Fruit fly (Drosophila melanogaster) whole organism, embryonic: ENCODE data around the gene Epp.

Experiments
- Awh ChIP-seq: fragments of 200-800 bp; sonication (Bioruptor generic); IDR thresholded peaks from 2 replicates; pipeline ENCODE4, ENCODE4 v1.3.6; 2022; ENCODE audit warnings: missing biosample characterization, missing genetic modification characterization
- Bdp1 ChIP-seq: fragments of 200-800 bp; sonication (Bioruptor generic); optimal IDR thresholded peaks from 3 replicates; lab custom pipeline; 2016; ENCODE audit warnings: missing biosample characterization, missing genetic modification characterization
- Blimp-1 ChIP-seq: fragments of 200-800 bp; sonication (Bioruptor generic); optimal IDR thresholded peaks from 3 replicates; lab custom pipeline; 2018; ENCODE audit warnings: missing biosample characterization, missing genetic modification characterization, mild to moderate bottlenecking, moderate library complexity, missing genetic modification reagents
- CG10209 ChIP-seq: fragments of 200-800 bp; sonication (Bioruptor generic); optimal IDR thresholded peaks from 3 replicates; lab custom pipeline; 2017; ENCODE audit warnings: missing biosample characterization, mild to moderate bottlenecking, missing genetic modification characterization, missing genetic modification reagents
- CG10321 ChIP-seq: fragments of 200-800 bp; sonication (Bioruptor generic); IDR thresholded peaks from 2 replicates; pipeline ENCODE4 v1.3.6; 2022; ENCODE audit warnings: missing biosample characterization, missing genetic modification characterization
- CG10366 ChIP-seq: fragments of 200-800 bp; sonication (Bioruptor generic); IDR thresholded peaks from 2 replicates; pipeline ENCODE4 v1.3.6; 2022; ENCODE audit warnings: missing biosample characterization, missing genetic modification characterization
- CG10543 ChIP-seq: fragments of 200-800 bp; sonication (Bioruptor generic); optimal IDR thresholded peaks from 3 replicates; lab custom pipeline; 2017; ENCODE audit warnings: missing biosample characterization, mild to moderate bottlenecking, missing genetic modification characterization, moderate library complexity
- CG10959 ChIP-seq: fragments of 200-800 bp; sonication (Bioruptor generic); IDR thresholded peaks from 2 replicates; pipeline ENCODE4 v1.3.6; 2022; ENCODE audit warnings: missing biosample characterization, missing genetic modification characterization
- CG12155 ChIP-seq: fragments of 200-800 bp; sonication (Bioruptor generic); optimal IDR thresholded peaks from 3 replicates; lab custom pipeline; 2016; ENCODE audit warnings: missing biosample characterization, missing genetic modification characterization
- CG14014 ChIP-seq: fragments of 200-800 bp; sonication (Bioruptor generic); IDR thresholded peaks from 2 replicates; pipeline ENCODE4 v1.3.6; 2022; ENCODE audit warnings: missing biosample characterization, missing genetic modification characterization
- CG14050 ChIP-seq: fragments of 200-800 bp; sonication (Bioruptor generic); IDR thresholded peaks from 3 replicates; pipeline ENCODE4 v1.3.6; 2022; ENCODE audit warnings: missing biosample characterization, missing genetic modification characterization
- CG14965 ChIP-seq: fragments of 200-800 bp; sonication (Bioruptor generic); optimal IDR thresholded peaks from 2 replicates; lab custom pipeline; 2016; ENCODE audit warnings: missing biosample characterization, missing genetic modification characterization, borderline replicate concordance
- CG15073 ChIP-seq: fragments of 200-800 bp; sonication (Bioruptor generic); optimal IDR thresholded peaks from 2 replicates; lab custom pipeline; 2016; ENCODE audit warnings: missing biosample characterization, missing genetic modification characterization
- CG1529 ChIP-seq: fragments of 200-800 bp; sonication (Bioruptor generic); optimal IDR thresholded peaks from 3 replicates; lab custom pipeline; 2018; ENCODE audit warnings: missing biosample characterization, missing genetic modification characterization
- CG2199 ChIP-seq: fragments of 200-800 bp; sonication (Bioruptor generic); IDR thresholded peaks from 3 replicates; pipeline ENCODE4 v1.3.6; 2022; ENCODE audit warnings: missing biosample characterization, missing genetic modification characterization
- CG2202 ChIP-seq: fragments of 200-800 bp; sonication (Bioruptor generic); optimal IDR thresholded peaks from 2 replicates; lab custom pipeline; 2018; ENCODE audit warnings: missing biosample characterization, mild to moderate bottlenecking, missing genetic modification characterization
- CG2875 ChIP-seq: fragments of 200-800 bp; sonication (Bioruptor generic); optimal IDR thresholded peaks from 2 replicates; lab custom pipeline; 2017; ENCODE audit warnings: missing biosample characterization, mild to moderate bottlenecking, missing genetic modification characterization, missing genetic modification reagents
- CG7357 ChIP-seq: fragments of 200-800 bp; sonication (Bioruptor generic); IDR thresholded peaks from 3 replicates; pipeline ENCODE4 v1.3.6; 2022; ENCODE audit warnings: missing biosample characterization, missing genetic modification characterization
- CG8944 ChIP-seq: fragments of 200-800 bp; sonication (Bioruptor generic); optimal IDR thresholded peaks from 3 replicates; lab custom pipeline; 2016; ENCODE audit warnings: missing biosample characterization, missing genetic modification characterization
- CG9437 ChIP-seq: fragments of 200-800 bp; sonication (Bioruptor generic); optimal IDR thresholded peaks from 2 replicates; lab custom pipeline; 2018; ENCODE audit warnings: missing biosample characterization, mild to moderate bottlenecking, missing genetic modification characterization
- Ets65A ChIP-seq: fragments of 200-800 bp; sonication (Bioruptor generic); peaks from one replicate; lab custom pipeline; 2016; ENCODE audit warnings: missing biosample characterization, missing genetic modification characterization
- HmgD ChIP-seq: fragments of 200-800 bp; sonication (Bioruptor generic); optimal IDR thresholded peaks from 3 replicates; lab custom pipeline; 2016; ENCODE audit warnings: missing biosample characterization, missing genetic modification characterization
- Hr51 ChIP-seq, 2 experiments: fragments of 200-800 bp; sonication (Bioruptor generic); optimal IDR thresholded peaks; 2 replicates in 1 of 2; 3 replicates in 1 of 2; lab custom pipeline; 2016 to 2018; ENCODE audit warnings: missing biosample characterization in 2 of 2, missing genetic modification characterization in 2 of 2, mild to moderate bottlenecking in 1 of 2, moderate library complexity in 1 of 2
- Kr ChIP-seq: fragments of 200-800 bp; sonication (Bioruptor generic); optimal IDR thresholded peaks from 2 replicates; lab custom pipeline; 2017; ENCODE audit warnings: missing biosample characterization, mild to moderate bottlenecking, missing genetic modification characterization
- Opbp ChIP-seq: fragments of 200-800 bp; sonication (Bioruptor generic); IDR thresholded peaks from 3 replicates; pipeline ENCODE4 v1.3.6; 2022; ENCODE audit warnings: missing biosample characterization, missing genetic modification characterization; ENCODE audit not compliant: partially characterized antibody
- Spps ChIP-seq: fragments of 200-800 bp; sonication (Bioruptor generic); optimal IDR thresholded peaks from 2 replicates; lab custom pipeline; 2018; ENCODE audit warnings: missing biosample characterization, mild to moderate bottlenecking, missing genetic modification characterization
- Ssrp ChIP-seq: fragments of 200-800 bp; sonication (Bioruptor generic); optimal IDR thresholded peaks from 2 replicates; lab custom pipeline; 2018; ENCODE audit warnings: missing biosample characterization, mild to moderate bottlenecking, missing genetic modification characterization, moderate library complexity
- Xbp1 ChIP-seq: fragments of 200-800 bp; sonication (Bioruptor generic); optimal IDR thresholded peaks from 3 replicates; lab custom pipeline; 2016; ENCODE audit warnings: missing biosample characterization, mild to moderate bottlenecking, missing genetic modification characterization
- ash1 ChIP-seq: fragments of 200-800 bp; sonication (Bioruptor generic); optimal IDR thresholded peaks from 2 replicates; lab custom pipeline; 2018; ENCODE audit warnings: missing biosample characterization, mild to moderate bottlenecking, missing genetic modification characterization
- cato ChIP-seq: fragments of 200-800 bp; sonication (Bioruptor generic); optimal IDR thresholded peaks from 2 replicates; lab custom pipeline; 2016; ENCODE audit warnings: missing biosample characterization, missing genetic modification characterization, borderline replicate concordance
- caup ChIP-seq: fragments of 200-800 bp; sonication (Bioruptor generic); optimal IDR thresholded peaks from 3 replicates; lab custom pipeline; 2017; ENCODE audit warnings: missing biosample characterization, mild to moderate bottlenecking, missing genetic modification characterization, moderate library complexity; ENCODE audit not compliant: severe bottlenecking
- gcm ChIP-seq: fragments of 200-800 bp; sonication (Bioruptor generic); optimal IDR thresholded peaks from 2 replicates; lab custom pipeline; 2019; ENCODE audit warnings: missing biosample characterization, mild to moderate bottlenecking, missing genetic modification characterization, moderate library complexity
- grau ChIP-seq: fragments of 200-800 bp; optimal IDR thresholded peaks from 3 replicates; lab custom pipeline; 2019; ENCODE audit warnings: missing biosample characterization, mild to moderate bottlenecking, missing genetic modification characterization, moderate library complexity
- hbn ChIP-seq: fragments of 200-800 bp; sonication (Bioruptor generic); IDR thresholded peaks from 2 replicates; pipeline ENCODE4 v1.3.6; 2022; ENCODE audit warnings: missing biosample characterization, missing genetic modification characterization; ENCODE audit not compliant: partially characterized antibody
- ken ChIP-seq: fragments of 200-800 bp; sonication (Bioruptor generic); IDR thresholded peaks from 3 replicates; pipeline ENCODE4 v1.3.6; 2022; ENCODE audit warnings: missing biosample characterization, missing genetic modification characterization
- klu ChIP-seq: fragments of 200-800 bp; sonication (Bioruptor generic); IDR thresholded peaks from 2 replicates; pipeline ENCODE4 v1.3.6; 2022; ENCODE audit warnings: missing biosample characterization, missing genetic modification characterization
- lbe ChIP-seq: fragments of 200-800 bp; sonication (Bioruptor generic); optimal IDR thresholded peaks from 2 replicates; lab custom pipeline; 2016; ENCODE audit warnings: missing biosample characterization, mild to moderate bottlenecking, missing genetic modification characterization
- lola ChIP-seq, 3 experiments: fragments of >200 bp in 2 of 3; fragments of 200-800 bp in 1 of 3; sonication (Bioruptor generic) in 1 of 3; optimal IDR thresholded peaks; 2 replicates each; lab custom pipeline; 2017 to 2019; ENCODE audit warnings: missing biosample characterization in 3 of 3, missing genetic modification characterization in 3 of 3, mild to moderate bottlenecking in 1 of 3, moderate library complexity in 1 of 3
- mirr ChIP-seq: fragments of 200-800 bp; sonication (Bioruptor generic); optimal IDR thresholded peaks from 3 replicates; lab custom pipeline; 2018; ENCODE audit warnings: missing biosample characterization, mild to moderate bottlenecking, missing genetic modification characterization
- nmo ChIP-seq: fragments of 200-800 bp; sonication (Bioruptor generic); optimal IDR thresholded peaks from 2 replicates; lab custom pipeline; 2018; ENCODE audit warnings: missing biosample characterization, mild to moderate bottlenecking, missing genetic modification characterization, moderate library complexity
- pan ChIP-seq, 4 experiments: fragments of >200 bp in 3 of 4; fragments of 200-800 bp in 1 of 4; sonication (Bioruptor generic) in 1 of 4; optimal IDR thresholded peaks in 3 of 4; IDR thresholded peaks in 1 of 4; 2 replicates each; pipeline versions ENCODE4 v1.3.6 to Lab custom; 2017 to 2022; ENCODE audit warnings: missing biosample characterization in 2 of 4, missing genetic modification characterization in 2 of 4, mixed read lengths in 1 of 4
- pfk ChIP-seq: fragments of 200-800 bp; sonication (Bioruptor generic); optimal IDR thresholded peaks from 2 replicates; lab custom pipeline; 2018; ENCODE audit warnings: missing biosample characterization, mild to moderate bottlenecking, missing genetic modification characterization, moderate library complexity
- pum ChIP-seq: fragments of 200-800 bp; sonication (Bioruptor generic); optimal IDR thresholded peaks from 2 replicates; lab custom pipeline; 2016; ENCODE audit warnings: missing biosample characterization, missing genetic modification characterization
- salm ChIP-seq: fragments of 200-800 bp; sonication (Bioruptor generic); optimal IDR thresholded peaks from 2 replicates; lab custom pipeline; 2018; ENCODE audit warnings: missing biosample characterization, mild to moderate bottlenecking, missing genetic modification characterization
- scrt ChIP-seq: fragments of 200-800 bp; sonication (Bioruptor generic); optimal IDR thresholded peaks from 2 replicates; lab custom pipeline; 2018; ENCODE audit warnings: missing biosample characterization, mild to moderate bottlenecking, missing genetic modification characterization, moderate library complexity
- sima ChIP-seq: fragments of 200-800 bp; sonication (Bioruptor generic); optimal IDR thresholded peaks from 2 replicates; lab custom pipeline; 2016; ENCODE audit warnings: missing biosample characterization, missing genetic modification characterization
- ssp ChIP-seq: fragments of 200-800 bp; sonication (Bioruptor generic); IDR thresholded peaks from 2 replicates; pipeline ENCODE4 v1.3.6; 2022; ENCODE audit warnings: missing biosample characterization, missing genetic modification characterization
- tll ChIP-seq, 2 experiments: fragments of 200-800 bp in 1 of 2; fragments of >200 bp in 1 of 2; sonication (Bioruptor generic) in 1 of 2; optimal IDR thresholded peaks; 2 replicates each; lab custom pipeline; 2017 to 2019; ENCODE audit warnings: missing biosample characterization in 2 of 2, missing genetic modification characterization in 2 of 2, mild to moderate bottlenecking in 1 of 2, moderate library complexity in 1 of 2
- z ChIP-seq: fragments of 200-800 bp; sonication (Bioruptor generic); IDR thresholded peaks from 3 replicates; pipeline ENCODE4 v1.3.6; 2022; ENCODE audit warnings: missing biosample characterization, missing genetic modification characterization

The Epp gene

dm6 chr3R:23969449-23969848 is 23.3 kb downstream of the Epp start (continued):
- TF ChIP-seq Hr51 (GFP tag; optimal IDR thresholded peaks at IDR 0.05; lab: Kevin White, UChicago) = peak in 1 of 2 experiments; percentile 71
- no peak for TF ChIP-seq HmgD (GFP tag; lab: Kevin White, UChicago)
- no peak for TF ChIP-seq Kr
- TF ChIP-seq pum = no peak
- no peak for TF ChIP-seq Opbp
- peak; percentile 49; the same call in 1 of the 3 replicates for TF ChIP-seq ken (GFP tag; lab: Robert Waterston, UW)
- TF ChIP-seq caup (GFP tag; lab: Kevin White, UChicago) = peak; percentile 18
- peak; percentile 47 for TF ChIP-seq gcm
- no peak for TF ChIP-seq Bdp1 (GFP tag; lab: Kevin White, UChicago)
- TF ChIP-seq scrt (GFP tag; lab: Kevin White, UChicago) = no peak
- TF ChIP-seq ash1 = no peak
- no peak for TF ChIP-seq pfk
- TF ChIP-seq Awh = peak; percentile 46; the same call in 1 of the 2 replicates
- TF ChIP-seq Ets65A (GFP tag; lab: Kevin White, UChicago) = no peak
- TF ChIP-seq ssp (GFP tag; lab: Robert Waterston, UW) = peak; percentile 50
- peak; percentile 52; the same call in 2 of the 3 replicates for TF ChIP-seq CG7357 (GFP tag; lab: Robert Waterston, UW)
- no peak for TF ChIP-seq CG2202 (tag; lab: Kevin White, UChicago)
- no peak for TF ChIP-seq sima (GFP tag; lab: Kevin White, UChicago)
- TF ChIP-seq CG10959 (GFP tag; lab: Robert Waterston, UW) = no peak
- peak; percentile 79 for TF ChIP-seq CG10543 (GFP tag; lab: Kevin White, UChicago)
- TF ChIP-seq CG8944 (GFP tag; lab: Kevin White, UChicago) = no peak
- TF ChIP-seq z (GFP tag; lab: Robert Waterston, UW) = no peak
- no peak for TF ChIP-seq CG12155 (GFP tag; lab: Kevin White, UChicago)
- peak; percentile 15 for TF ChIP-seq Xbp1 (GFP tag; lab: Kevin White, UChicago)
- TF ChIP-seq klu = peak; percentile 49; the same call in 1 of the 2 replicates
- TF ChIP-seq cato = no peak
- peak; percentile 53 for TF ChIP-seq CG10366
- peak; percentile 35 for TF ChIP-seq CG9437 (GFP tag; lab: Kevin White, UChicago)
- TF ChIP-seq Ssrp (tag; lab: Kevin White, UChicago) = peak; percentile 51
- TF ChIP-seq mirr (GFP tag; lab: Kevin White, UChicago) = no peak
- TF ChIP-seq CG14014 (GFP tag; lab: Robert Waterston, UW) = peak; percentile 30; the same call in 1 of the 2 replicates
- TF ChIP-seq CG2875 (GFP tag; lab: Kevin White, UChicago) = no peak
- peak; percentile 23 for TF ChIP-seq salm (tag; lab: Kevin White, UChicago)
- TF ChIP-seq CG15073 (GFP tag; lab: Kevin White, UChicago) = no peak
- TF ChIP-seq lola (GFP tag; optimal IDR thresholded peaks at IDR 0.05; lab: Kevin White, UChicago) = no peak
- no peak for TF ChIP-seq tll (GFP tag; optimal IDR thresholded peaks at IDR 0.05; lab: Kevin White, UChicago)
- TF ChIP-seq CG2199 (GFP tag; lab: Robert Waterston, UW) = no peak
- TF ChIP-seq Blimp-1 (GFP tag; lab: Kevin White, UChicago) = peak; percentile 55
- no peak for TF ChIP-seq hbn (GFP tag; lab: Robert Waterston, UW)
- peak; percentile 48 for TF ChIP-seq nmo (GFP tag; lab: Kevin White, UChicago)
- peak; percentile 68 for TF ChIP-seq grau (tag; lab: Kevin White, UChicago)
- no peak for TF ChIP-seq CG10209 (GFP tag; lab: Kevin White, UChicago)
- no peak for TF ChIP-seq CG1529 (GFP tag; lab: Kevin White, UChicago)
- no peak for TF ChIP-seq lbe
- TF ChIP-seq CG10321 (GFP tag; lab: Robert Waterston, UW) = no peak
- TF ChIP-seq CG14965 = no peak
- no peak for TF ChIP-seq pan (optimal IDR thresholded peaks at IDR 0.05; lab: Kevin White, UChicago)
- peak in 1 of 2 experiments; percentile 64 for TF ChIP-seq pan (GFP tag; optimal IDR thresholded peaks at IDR 0.05 in 1 of 2, IDR thresholded peaks at IDR 0.05 in 1 of 2)
- peak; percentile 20; the same call in 1 of the 3 replicates for TF ChIP-seq CG14050 (GFP tag; lab: Robert Waterston, UW)
- TF ChIP-seq Spps = no peak
